Worm (Caenorhabditis elegans): ENCODE measurements around the gene srab-6.

srab-6 gene

ce11 chrV:3163143-3163542 lies 11.4 kb upstream of the srab-6 start:
- TF ChIP-seq blmp-1 (tag; optimal IDR thresholded peaks at IDR 0.05) (no peak), snpc-4 (tag; optimal IDR thresholded peaks at IDR 0.05) (no peak), efl-3 (GFP tag; optimal IDR thresholded peaks at IDR 0.05) (no peak), egl-13 (tag; optimal IDR thresholded peaks at IDR 0.05) (no peak), egl-27 (tag; optimal IDR thresholded peaks at IDR 0.05) (no peak)

ce11 chrV:3162299-3162698 lies 10.5 kb upstream of the srab-6 start:
- TF ChIP-seq ztf-11 (tag; optimal IDR thresholded peaks at IDR 0.05) (no peak), nhr-71 (tag; optimal IDR thresholded peaks at IDR 0.05) (no peak), F16B12.6 (tag; optimal IDR thresholded peaks at IDR 0.05) (no peak), unc-86 (tag; optimal IDR thresholded peaks at IDR 0.05) (no peak), nhr-90 (tag; optimal IDR thresholded peaks at IDR 0.05; ENCODE audit: poor library complexity) (no peak), fkh-4 (tag; optimal IDR thresholded peaks at IDR 0.05; ENCODE audit: borderline replicate concordance) (no peak), lin-35 (GFP tag; optimal IDR thresholded peaks at IDR 0.05) (no peak), lin-39 (tag; optimal IDR thresholded peaks at IDR 0.05) (no peak), nhr-12 (tag; optimal IDR thresholded peaks at IDR 0.05) (no peak), nhr-77 (tag; optimal IDR thresholded peaks at IDR 0.05) (no peak), mef-2 (tag; optimal IDR thresholded peaks at IDR 0.05) (no peak), ets-5 (GFP tag; IDR thresholded peaks at IDR 0.05) (no peak), nhr-28 (tag; optimal IDR thresholded peaks at IDR 0.05) (no peak), dsc-1 (tag; optimal IDR thresholded peaks at IDR 0.05) (no peak), swsn-7 (tag; optimal IDR thresholded peaks at IDR 0.05) (no peak), pag-3 (tag; optimal IDR thresholded peaks at IDR 0.05; ENCODE audit: borderline replicate concordance, insufficient read depth) (no peak)

ce11 chrV:3159252-3159651 lies 7.5 kb upstream of the srab-6 start, which contains the start of gene C36C5.12:
TSS of gene C36C5.12 (minus strand) at chrV:3159352.
- TF ChIP-seq ceh-88 (GFP tag; IDR thresholded peaks at IDR 0.05) (no peak), efl-1 (optimal IDR thresholded peaks at IDR 0.05) (no peak), efl-1 (GFP tag; optimal IDR thresholded peaks at IDR 0.05 in 1 of 2) (peak in 1 of 2 experiments; percentile 29), swsn-7 (tag; optimal IDR thresholded peaks at IDR 0.05) (no peak)

- no peak for TF ChIP-seq snpc-4 (tag; optimal IDR thresholded peaks at IDR 0.05)
- TF ChIP-seq alr-1 (tag; optimal IDR thresholded peaks at IDR 0.05; ENCODE audit: borderline replicate concordance), result no peak
Measured at ce11 chrV:3158379-3158778, 6.6 kb upstream of the srab-6 start.

ce11 chrV:3156786-3157185 lies 5.0 kb upstream of the srab-6 start, which contains the start of gene exh-1:
TSS of gene exh-1 (plus strand) at chrV:3157086.
- TF ChIP-seq rnt-1 (tag; optimal IDR thresholded peaks at IDR 0.05) (no peak), ceh-82 (tag; optimal IDR thresholded peaks at IDR 0.05) (no peak), mab-9 (GFP tag; IDR thresholded peaks at IDR 0.05) (no peak), ztf-4 (tag; optimal IDR thresholded peaks at IDR 0.05) (no peak), unc-30 (tag; optimal IDR thresholded peaks at IDR 0.05) (no peak), pqm-1 (tag; optimal IDR thresholded peaks at IDR 0.05) (no peak), mdl-1 (tag; optimal IDR thresholded peaks at IDR 0.05) (no peak), elt-3 (tag; optimal IDR thresholded peaks at IDR 0.05) (no peak), lin-13 (GFP tag; optimal IDR thresholded peaks at IDR 0.05) (no peak), sox-4 (tag; optimal IDR thresholded peaks at IDR 0.05) (no peak), tlp-1 (tag; optimal IDR thresholded peaks at IDR 0.05) (no peak), aha-1 (tag; optimal IDR thresholded peaks at IDR 0.05) (no peak), ces-1 (GFP tag; optimal IDR thresholded peaks at IDR 0.05) (no peak), fkh-4 (tag; optimal IDR thresholded peaks at IDR 0.05; ENCODE audit: borderline replicate concordance) (no peak), zip-4 (GFP tag; optimal IDR thresholded peaks at IDR 0.05) (no peak), lir-3 (tag; optimal IDR thresholded peaks at IDR 0.05; ENCODE audit: poor library complexity) (no peak), elt-2 (tag; optimal IDR thresholded peaks at IDR 0.05) (no peak), ztf-11 (tag; optimal IDR thresholded peaks at IDR 0.05) (no peak), egl-27 (tag; optimal IDR thresholded peaks at IDR 0.05) (no peak)

Data from whole organism, L1 larva.